Worm (Caenorhabditis elegans) whole organism, L4 larva: ENCODE data around the gene nhr-286.

Source experiments
- D1046.2 ChIP-seq: fragments of 200-800 bp; sonication (Bioruptor generic); IDR thresholded peaks from 2 replicates; pipeline ENCODE4 v1.3.6; 2022; ENCODE audit warnings: missing genetic modification characterization, missing compliant biosample characterization
- F37D6.2 ChIP-seq: sonication (generic microtip); optimal IDR thresholded peaks from 2 replicates; lab custom pipeline; 2016; ENCODE audit warnings: mild to moderate bottlenecking, missing genetic modification characterization, missing compliant biosample characterization
- T20F7.1 ChIP-seq: fragments of 200-800 bp; sonication (Bioruptor generic); optimal IDR thresholded peaks from 2 replicates; lab custom pipeline; 2018; ENCODE audit warnings: mild to moderate bottlenecking, missing genetic modification characterization, missing compliant biosample characterization
- Y48G9A.11 ChIP-seq: fragments of 200-800 bp; sonication (Bioruptor generic); IDR thresholded peaks from 2 replicates; pipeline ENCODE4 v1.3.6; 2022; ENCODE audit warnings: missing genetic modification reagents, missing genetic modification characterization, missing compliant biosample characterization
- aha-1 ChIP-seq: fragments of 150-350 bp; peaks from one replicate; lab custom pipeline; 2014; ENCODE audit warnings: missing biosample characterization, missing genetic modification characterization
- ama-1 ChIP-seq: fragments of 150-350 bp; optimal IDR thresholded peaks from 2 replicates; lab custom pipeline; 2014; ENCODE audit warnings: inconsistent platforms, mixed read lengths
- arid-1 ChIP-seq: fragments of 200-800 bp; sonication (Bioruptor generic); conservative IDR thresholded peaks from 2 replicates; pipeline ENCODE4 v1.3.6; 2022; ENCODE audit warnings: missing genetic modification reagents, missing genetic modification characterization, missing compliant biosample characterization
- ceh-20 ChIP-seq: fragments of 200-800 bp; sonication (Bioruptor generic); IDR thresholded peaks from 2 replicates; pipeline ENCODE4 v1.3.6; 2022; ENCODE audit warnings: missing genetic modification reagents, missing genetic modification characterization, missing compliant biosample characterization
- ceh-28 ChIP-seq: fragments of 150-350 bp; optimal IDR thresholded peaks from 2 replicates; lab custom pipeline; 2014; ENCODE audit warnings: missing biosample characterization, missing genetic modification reagents, missing genetic modification characterization
- ces-1 ChIP-seq: fragments of 150-350 bp; sonication (generic microtip); optimal IDR thresholded peaks from 4 replicates; lab custom pipeline; 2014; ENCODE audit warnings: missing biosample characterization, missing genetic modification reagents, missing genetic modification characterization
- cey-2 ChIP-seq: sonication (generic microtip); optimal IDR thresholded peaks from 3 replicates; lab custom pipeline; 2017; ENCODE audit warnings: missing genetic modification characterization, mild to moderate bottlenecking, missing compliant biosample characterization, antibody characterized with exemption, borderline replicate concordance; ENCODE audit not compliant: insufficient read depth
- dmd-8 ChIP-seq: fragments of 200-800 bp; sonication (Bioruptor generic); IDR thresholded peaks from 2 replicates; pipeline ENCODE4 v1.3.6; 2022; ENCODE audit warnings: missing genetic modification characterization, missing compliant biosample characterization
- dpl-1 ChIP-seq: fragments of 150-350 bp; optimal IDR thresholded peaks from 2 replicates; lab custom pipeline; 2014; ENCODE audit warnings: missing biosample characterization, missing genetic modification reagents, missing genetic modification characterization
- duxl-1 ChIP-seq: sonication (generic microtip); optimal IDR thresholded peaks from 2 replicates; lab custom pipeline; 2016; ENCODE audit warnings: mild to moderate bottlenecking, missing genetic modification characterization, moderate library complexity, missing compliant biosample characterization; ENCODE audit not compliant: poor library complexity
- egl-27 ChIP-seq: sonication (generic microtip); optimal IDR thresholded peaks from 3 replicates; lab custom pipeline; 2017; ENCODE audit warnings: missing biosample characterization, missing genetic modification reagents, missing genetic modification characterization
- fkh-10 ChIP-seq: fragments of 150-350 bp; optimal IDR thresholded peaks from 2 replicates; lab custom pipeline; 2014; ENCODE audit warnings: missing biosample characterization, missing genetic modification reagents, missing genetic modification characterization
- fos-1 ChIP-seq: fragments of 150-350 bp; optimal IDR thresholded peaks from 2 replicates; lab custom pipeline; 2014; ENCODE audit warnings: missing biosample characterization, missing genetic modification characterization
- hlh-30 ChIP-seq: sonication (generic microtip); optimal IDR thresholded peaks from 2 replicates; lab custom pipeline; 2017; ENCODE audit warnings: antibody characterized with exemption, mild to moderate bottlenecking, missing genetic modification characterization, missing compliant biosample characterization; ENCODE audit not compliant: insufficient read depth
- hmg-1.1 ChIP-seq: fragments of 200-800 bp; sonication (Bioruptor generic); IDR thresholded peaks from 2 replicates; pipeline ENCODE4 v1.3.6; 2022; ENCODE audit warnings: missing genetic modification reagents, missing genetic modification characterization, missing compliant biosample characterization
- lim-7 ChIP-seq: fragments of 200-800 bp; sonication (Bioruptor generic); IDR thresholded peaks from 2 replicates; pipeline ENCODE4 v1.3.6; 2022; ENCODE audit warnings: missing genetic modification characterization, missing compliant biosample characterization
- lin-13 ChIP-seq: fragments of 150-350 bp; optimal IDR thresholded peaks from 2 replicates; lab custom pipeline; 2014; ENCODE audit warnings: missing biosample characterization, missing genetic modification reagents, missing genetic modification characterization
- lir-3 ChIP-seq: sonication (generic microtip); optimal IDR thresholded peaks from 2 replicates; lab custom pipeline; 2016; ENCODE audit warnings: mild to moderate bottlenecking, missing genetic modification characterization, missing compliant biosample characterization
- lsy-2 ChIP-seq, 2 experiments: fragments of 150-350 bp in 1 of 2; sonication (generic microtip) in 1 of 2; optimal IDR thresholded peaks; 2 replicates each; lab custom pipeline; 2014 to 2017; ENCODE audit warnings: missing biosample characterization in 2 of 2, missing genetic modification characterization in 2 of 2
- mep-1 ChIP-seq: fragments of 150-350 bp; sonication (generic microtip); optimal IDR thresholded peaks from 3 replicates; lab custom pipeline; 2014; ENCODE audit warnings: missing biosample characterization, missing genetic modification characterization
- mxl-3 ChIP-seq: fragments of 200-800 bp; sonication (Bioruptor generic); optimal IDR thresholded peaks from 2 replicates; lab custom pipeline; 2018; ENCODE audit warnings: mild to moderate bottlenecking, missing genetic modification characterization, missing compliant biosample characterization
- nhr-237 ChIP-seq: sonication (generic microtip); optimal IDR thresholded peaks from 2 replicates; lab custom pipeline; 2017; ENCODE audit warnings: missing biosample characterization, missing genetic modification characterization
- nhr-41 ChIP-seq: fragments of 200-800 bp; sonication (Bioruptor generic); IDR thresholded peaks from 2 replicates; pipeline ENCODE4 v1.3.6; 2022; ENCODE audit warnings: missing genetic modification reagents, missing genetic modification characterization, missing compliant biosample characterization
- nhr-48 ChIP-seq: sonication (generic microtip); optimal IDR thresholded peaks from 2 replicates; lab custom pipeline; 2016; ENCODE audit warnings: mild to moderate bottlenecking, missing genetic modification characterization, missing compliant biosample characterization
- nhr-76 ChIP-seq: fragments of 150-350 bp; optimal IDR thresholded peaks from 2 replicates; lab custom pipeline; 2014; ENCODE audit warnings: missing biosample characterization, missing genetic modification characterization
- pqm-1 ChIP-seq: sonication (generic microtip); optimal IDR thresholded peaks from 2 replicates; lab custom pipeline; 2017; ENCODE audit warnings: missing biosample characterization, missing genetic modification characterization
- rbr-2 ChIP-seq: sonication (generic microtip); optimal IDR thresholded peaks from 2 replicates; lab custom pipeline; 2016; ENCODE audit warnings: missing genotype, missing genetic modification characterization, missing compliant biosample characterization
- set-16 ChIP-seq: fragments of 200-800 bp; sonication (Bioruptor generic); IDR thresholded peaks from 2 replicates; pipeline ENCODE4 v1.3.6; 2022; ENCODE audit warnings: missing genetic modification reagents, missing genetic modification characterization, missing compliant biosample characterization
- skn-1 ChIP-seq: fragments of 150-350 bp; optimal IDR thresholded peaks from 2 replicates; lab custom pipeline; 2014; ENCODE audit warnings: missing biosample characterization, missing genetic modification characterization
- tag-97 ChIP-seq: fragments of 200-800 bp; sonication (Bioruptor generic); IDR thresholded peaks from 2 replicates; pipeline ENCODE4 v1.3.6; 2022; ENCODE audit warnings: missing genetic modification characterization, missing compliant biosample characterization
- unc-62 ChIP-seq, 3 experiments: fragments of 150-350 bp in 1 of 3; sonication (generic microtip); optimal IDR thresholded peaks in 2 of 3; peaks in 1 of 3; 1 replicate in 1 of 3; 2 replicates in 2 of 3; lab custom pipeline; 2014 to 2017; ENCODE audit warnings: missing biosample characterization in 3 of 3, missing genetic modification characterization in 3 of 3, missing genetic modification reagents in 3 of 3, missing genotype in 1 of 3
- zag-1 ChIP-seq: fragments of 150-350 bp; optimal IDR thresholded peaks from 2 replicates; lab custom pipeline; 2014; ENCODE audit warnings: missing biosample characterization, missing genetic modification characterization
- zip-2 ChIP-seq: fragments of 150-350 bp; optimal IDR thresholded peaks from 2 replicates; lab custom pipeline; 2014; ENCODE audit warnings: missing biosample characterization, missing genetic modification characterization

The nhr-286 gene

ce11 chrV:7118796-7119195 is 27.4 kb upstream of the nhr-286 start, which contains the start of gene srx-33:
srx-33 (minus strand) TSS chrV:7118896.
- TF ChIP-seq D1046.2 (GFP tag; lab: Robert Waterston, UW) (no peak), mxl-3 (GFP tag; lab: Kevin White, UChicago) (no peak), F37D6.2 (tag; lab: Kevin White, UChicago) (no peak), fos-1 (tag; lab: Kevin White, UChicago) (no peak), nhr-76 (tag; lab: Kevin White, UChicago) (no peak), ceh-28 (tag; lab: Kevin White, UChicago) (no peak), lsy-2 (tag; optimal IDR thresholded peaks at IDR 0.05; lab: Kevin White, UChicago) (no peak), lin-13 (GFP tag; lab: Kevin White, UChicago) (no peak), nhr-237 (no peak), nhr-48 (tag; lab: Kevin White, UChicago) (no peak), zag-1 (tag; lab: Kevin White, UChicago) (no peak), dpl-1 (GFP tag; lab: Kevin White, UChicago) (no peak)

ce11 chrV:7112223-7112622 is 20.8 kb upstream of the nhr-286 start:
- TF ChIP-seq tag-97 (GFP tag; lab: Robert Waterston, UW) = no peak
- TF ChIP-seq mep-1 (tag; lab: Kevin White, UChicago) = no peak
- no peak for TF ChIP-seq arid-1 (GFP tag; lab: Robert Waterston, UW)
- peak; percentile 62 for TF ChIP-seq aha-1
- peak in 1 of 2 experiments; percentile 89 for TF ChIP-seq unc-62 (GFP tag; optimal IDR thresholded peaks at IDR 0.05 in 1 of 2; lab: Kevin White, UChicago)
- TF ChIP-seq unc-62 (tag; optimal IDR thresholded peaks at IDR 0.05; lab: Kevin White, UChicago) = no peak

- TF ChIP-seq lin-13 (GFP tag; lab: Kevin White, UChicago) (no peak), zag-1 (tag; lab: Kevin White, UChicago) (no peak), nhr-41 (GFP tag; lab: Robert Waterston, UW) (no peak), rbr-2 (tag; lab: Kevin White, UChicago) (peak; percentile 24), T20F7.1 (GFP tag; lab: Kevin White, UChicago) (no peak), lir-3 (tag; lab: Kevin White, UChicago) (no peak), fkh-10 (GFP tag; lab: Kevin White, UChicago) (peak; percentile 80), cey-2 (tag; lab: Kevin White, UChicago) (no peak), ces-1 (GFP tag; lab: Kevin White, UChicago) (peak; percentile 71), unc-62 (GFP tag; optimal IDR thresholded peaks at IDR 0.05 in 1 of 2; lab: Kevin White, UChicago) (peak in 1 of 2 experiments; percentile 56), unc-62 (tag; optimal IDR thresholded peaks at IDR 0.05; lab: Kevin White, UChicago) (no peak), F37D6.2 (tag; lab: Kevin White, UChicago) (no peak)
Measured at ce11 chrV:7111276-7111675, 19.9 kb upstream of the nhr-286 start.

- no peak for TF ChIP-seq duxl-1
- TF ChIP-seq zip-2 (tag; lab: Kevin White, UChicago) = no peak
- TF ChIP-seq Y48G9A.11 (GFP tag; lab: Robert Waterston, UW) = no peak
Measured at ce11 chrV:7110370-7110769, 19.0 kb upstream of the nhr-286 start.

- TF ChIP-seq mxl-3 (GFP tag; lab: Kevin White, UChicago) (no peak), egl-27 (tag; lab: Kevin White, UChicago) (no peak), pqm-1 (tag; lab: Kevin White, UChicago) (no peak), skn-1 (tag; lab: Kevin White, UChicago) (no peak), ceh-20 (GFP tag; lab: Robert Waterston, UW) (no peak), nhr-41 (GFP tag; lab: Robert Waterston, UW) (no peak), dmd-8 (GFP tag; lab: Robert Waterston, UW) (no peak), lim-7 (GFP tag; lab: Robert Waterston, UW) (no peak), set-16 (peak; percentile 52; the same call in 1 of the 2 replicates), hmg-1.1 (GFP tag; lab: Robert Waterston, UW) (no peak), hlh-30 (tag; lab: Kevin White, UChicago) (no peak), ama-1 (lab: Kevin White, UChicago) (no peak), fkh-10 (GFP tag; lab: Kevin White, UChicago) (peak; percentile 59), mep-1 (tag; lab: Kevin White, UChicago) (no peak)
Measured at ce11 chrV:7106499-7107152, 15.2 kb upstream of the nhr-286 start.
